Fruit fly (Drosophila melanogaster): ENCODE data around the gene Atet.

Atet gene

dm6 chr2L:4371516-4372136 is 37.9 kb downstream of the Atet start (continued):
- peak; percentile 42 for TF ChIP-seq CG7745 (tag; optimal IDR thresholded peaks at IDR 0.05)
- no peak for TF ChIP-seq CG31224 (GFP tag; IDR thresholded peaks at IDR 0.05)
- peak; percentile 24 for TF ChIP-seq cato (GFP tag; optimal IDR thresholded peaks at IDR 0.05; ENCODE audit: borderline replicate concordance)
- no peak for TF ChIP-seq CG11398 (GFP tag; optimal IDR thresholded peaks at IDR 0.05)
- peak; percentile 99 for TF ChIP-seq CG4707 (GFP tag; optimal IDR thresholded peaks at IDR 0.05)
- TF ChIP-seq Sin3A (optimal IDR thresholded peaks at IDR 0.05): no peak
- TF ChIP-seq CG4404 (GFP tag; IDR thresholded peaks at IDR 0.05): no peak; the same call in 1 of the 2 replicates
- no peak for TF ChIP-seq CG1024 (GFP tag; IDR thresholded peaks at IDR 0.05)
- TF ChIP-seq CG14710 (tag; optimal IDR thresholded peaks at IDR 0.05): peak; percentile 84
- no peak for TF ChIP-seq CG17328 (GFP tag; IDR thresholded peaks at IDR 0.05)
- no peak for TF ChIP-seq Myb (GFP tag; optimal IDR thresholded peaks at IDR 0.05)
- TF ChIP-seq CG13894 (tag; optimal IDR thresholded peaks at IDR 0.05): no peak
- peak; percentile 33 for TF ChIP-seq HmgD (GFP tag; optimal IDR thresholded peaks at IDR 0.05)
- no peak for TF ChIP-seq grn (GFP tag; optimal IDR thresholded peaks at IDR 0.05)
- TF ChIP-seq CG9817 (tag; optimal IDR thresholded peaks at IDR 0.05): no peak
- TF ChIP-seq Hr51 (GFP tag; optimal IDR thresholded peaks at IDR 0.05): peak in 1 of 2 experiments; percentile 74
- peak; percentile 74 for TF ChIP-seq fd96Cb (tag; optimal IDR thresholded peaks at IDR 0.05)
- peak; percentile 35 for TF ChIP-seq CG13296 (GFP tag; optimal IDR thresholded peaks at IDR 0.05)
- TF ChIP-seq chm (GFP tag; IDR thresholded peaks at IDR 0.05): peak; percentile 81
- TF ChIP-seq CG15073 (GFP tag; optimal IDR thresholded peaks at IDR 0.05): no peak
- peak; percentile 77 for TF ChIP-seq pros (GFP tag; optimal IDR thresholded peaks at IDR 0.05)
- TF ChIP-seq dysf (GFP tag; IDR thresholded peaks at IDR 0.05): peak; percentile 44; the same call in 1 of the 3 replicates
- no peak for TF ChIP-seq CG10565 (GFP tag; optimal IDR thresholded peaks at IDR 0.05)
- TF ChIP-seq sd (tag; optimal IDR thresholded peaks at IDR 0.05): peak; percentile 49
- TF ChIP-seq CG13775 (GFP tag; optimal IDR thresholded peaks at IDR 0.05): peak; percentile 58
- TF ChIP-seq ara (GFP tag; IDR thresholded peaks at IDR 0.05): no peak; the same call in 1 of the 2 replicates
- TF ChIP-seq ind (GFP tag; optimal IDR thresholded peaks at IDR 0.05): peak; percentile 44
- TF ChIP-seq h (optimal IDR thresholded peaks at IDR 0.05): no peak
- peak; percentile 70 for TF ChIP-seq unpg (GFP tag; optimal IDR thresholded peaks at IDR 0.05)
- TF ChIP-seq onecut (GFP tag; IDR thresholded peaks at IDR 0.05): peak; percentile 48; the same call in 1 of the 2 replicates
- TF ChIP-seq CG4854 (GFP tag; optimal IDR thresholded peaks at IDR 0.05): no peak
- TF ChIP-seq corto (GFP tag; optimal IDR thresholded peaks at IDR 0.05): no peak
- no peak for TF ChIP-seq en (GFP tag; optimal IDR thresholded peaks at IDR 0.05)
- TF ChIP-seq CG3163 (GFP tag; optimal IDR thresholded peaks at IDR 0.05): no peak
- no peak for TF ChIP-seq Poxn (GFP tag; IDR thresholded peaks at IDR 0.05)
- peak; percentile 62 for TF ChIP-seq salm (tag; optimal IDR thresholded peaks at IDR 0.05)
- peak; percentile 63 for TF ChIP-seq CG30403 (GFP tag; optimal IDR thresholded peaks at IDR 0.05)
- TF ChIP-seq insv (GFP tag; optimal IDR thresholded peaks at IDR 0.05): peak in 1 of 2 experiments; percentile 24
- peak; percentile 25 for TF ChIP-seq lilli (GFP tag; optimal IDR thresholded peaks at IDR 0.05)
- TF ChIP-seq CG11695 (GFP tag; IDR thresholded peaks at IDR 0.05): peak; percentile 33; the same call in 1 of the 3 replicates
- TF ChIP-seq CG9437 (GFP tag; optimal IDR thresholded peaks at IDR 0.05): peak; percentile 67
- peak; percentile 28 for TF ChIP-seq CG12104 (GFP tag; optimal IDR thresholded peaks at IDR 0.05)
- TF ChIP-seq CG6854 (GFP tag; optimal IDR thresholded peaks at IDR 0.05): no peak
- peak; percentile 33 for TF ChIP-seq CG18764 (GFP tag; optimal IDR thresholded peaks at IDR 0.05)
- no peak for TF ChIP-seq mld (GFP tag; IDR thresholded peaks at IDR 0.05; ENCODE audit: partially characterized antibody)
- peak; percentile 19 for TF ChIP-seq CG31365 (tag; optimal IDR thresholded peaks at IDR 0.05)
- no peak for TF ChIP-seq CG6272 (GFP tag; IDR thresholded peaks at IDR 0.05)
- TF ChIP-seq CG13424 (tag; optimal IDR thresholded peaks at IDR 0.05): peak; percentile 78
- peak; percentile 62 for TF ChIP-seq CG2202 (tag; optimal IDR thresholded peaks at IDR 0.05)
- peak; percentile 72 for TF ChIP-seq CG8388 (GFP tag; optimal IDR thresholded peaks at IDR 0.05)

Data from whole organism, embryonic.